Fruit fly (Drosophila melanogaster): ENCODE data around the gene meng.

meng gene

dm6 chr2L:6698387-6698786 lies 43.9 kb upstream of the meng start (continued):
- peak; percentile 58 for TF ChIP-seq CG32767 (GFP tag; IDR thresholded peaks at IDR 0.05)
- no peak for TF ChIP-seq CG9876 (GFP tag; optimal IDR thresholded peaks at IDR 0.05)
- peak in 1 of 2 experiments; percentile 52 for TF ChIP-seq bsh (GFP tag; optimal IDR thresholded peaks at IDR 0.05)
- peak; percentile 7 for TF ChIP-seq CG18764 (GFP tag; optimal IDR thresholded peaks at IDR 0.05)
- peak; percentile 44 for TF ChIP-seq lilli (GFP tag; optimal IDR thresholded peaks at IDR 0.05)
- no peak for TF ChIP-seq chm (GFP tag; IDR thresholded peaks at IDR 0.05)
- TF ChIP-seq CG15011 (GFP tag; optimal IDR thresholded peaks at IDR 0.05): no peak
- TF ChIP-seq NK7.1 (GFP tag; optimal IDR thresholded peaks at IDR 0.05): no peak
- no peak for TF ChIP-seq sna (GFP tag; IDR thresholded peaks at IDR 0.05; ENCODE audit: partially characterized antibody)
- TF ChIP-seq ranshi (GFP tag; IDR thresholded peaks at IDR 0.05): peak; percentile 56; the same call in 1 of the 2 replicates
- TF ChIP-seq ind (GFP tag; optimal IDR thresholded peaks at IDR 0.05): peak; percentile 49
- 0 out of 2 replicates have a peak, but pooled peaks have one; percentile 43 for TF ChIP-seq CG7372 (GFP tag; IDR thresholded peaks at IDR 0.05)
- peak; percentile 56 for TF ChIP-seq CG4404 (GFP tag; IDR thresholded peaks at IDR 0.05)
- TF ChIP-seq CG10267 (tag; optimal IDR thresholded peaks at IDR 0.05): peak; percentile 18
- TF ChIP-seq CG9215 (GFP tag; IDR thresholded peaks at IDR 0.05): no peak
- no peak for TF ChIP-seq CG7928 (GFP tag; optimal IDR thresholded peaks at IDR 0.05)
- TF ChIP-seq Stat92E (GFP tag; optimal IDR thresholded peaks at IDR 0.05): no peak
- no peak for TF ChIP-seq CG2116 (GFP tag; optimal IDR thresholded peaks at IDR 0.05)
- TF ChIP-seq vnd (GFP tag; IDR thresholded peaks at IDR 0.05; ENCODE audit: partially characterized antibody): no peak
- no peak for TF ChIP-seq yki (optimal IDR thresholded peaks at IDR 0.05)
- peak; percentile 26 for TF ChIP-seq CG13775 (GFP tag; optimal IDR thresholded peaks at IDR 0.05)
- peak; percentile 6 for TF ChIP-seq Atf3 (GFP tag; optimal IDR thresholded peaks at IDR 0.05)
- no peak for TF ChIP-seq CG2129 (GFP tag; IDR thresholded peaks at IDR 0.05; ENCODE audit: partially characterized antibody)
- no peak for TF ChIP-seq nom (GFP tag; optimal IDR thresholded peaks at IDR 0.05)
- TF ChIP-seq HmgD (GFP tag; optimal IDR thresholded peaks at IDR 0.05): no peak
- TF ChIP-seq CG11504 (tag; optimal IDR thresholded peaks at IDR 0.05): peak; percentile 65
- TF ChIP-seq CG17568 (GFP tag; optimal IDR thresholded peaks at IDR 0.05): no peak
- peak; percentile 13 for TF ChIP-seq Abd-B (GFP tag; optimal IDR thresholded peaks at IDR 0.05)
- no peak for TF ChIP-seq CG15514 (GFP tag; optimal IDR thresholded peaks at IDR 0.05)
- TF ChIP-seq wor (GFP tag; IDR thresholded peaks at IDR 0.05): no peak
- no peak for TF ChIP-seq so (GFP tag; IDR thresholded peaks at IDR 0.05)
- no peak for TF ChIP-seq CG3726 (GFP tag; IDR thresholded peaks at IDR 0.05)
- TF ChIP-seq ap (GFP tag; IDR thresholded peaks at IDR 0.05): peak; percentile 31; the same call in 1 of the 2 replicates
- TF ChIP-seq CG10147 (GFP tag; optimal IDR thresholded peaks at IDR 0.05): no peak
- TF ChIP-seq CG12219 (GFP tag; optimal IDR thresholded peaks at IDR 0.05): peak; percentile 34
- TF ChIP-seq Nf-YC (tag; optimal IDR thresholded peaks at IDR 0.05): no peak
- no peak for TF ChIP-seq Camta (GFP tag; optimal IDR thresholded peaks at IDR 0.05)
- peak; percentile 3 for TF ChIP-seq gsb-n (tag; optimal IDR thresholded peaks at IDR 0.05)
- no peak for TF ChIP-seq CG2875 (GFP tag; optimal IDR thresholded peaks at IDR 0.05)
- peak; percentile 67 for TF ChIP-seq ci (GFP tag; IDR thresholded peaks at IDR 0.05)
- peak; percentile 54 for TF ChIP-seq CG4424 (GFP tag; optimal IDR thresholded peaks at IDR 0.05)
- no peak for TF ChIP-seq CG5953 (GFP tag; IDR thresholded peaks at IDR 0.05)
- TF ChIP-seq lmd (GFP tag; IDR thresholded peaks at IDR 0.05): peak; percentile 41; the same call in 1 of the 2 replicates
- no peak for TF ChIP-seq TFAM (GFP tag; optimal IDR thresholded peaks at IDR 0.05)
- TF ChIP-seq CG10431 (GFP tag; optimal IDR thresholded peaks at IDR 0.05): no peak
- TF ChIP-seq slp2 (GFP tag; optimal IDR thresholded peaks at IDR 0.05): no peak
- TF ChIP-seq CG11398 (GFP tag; optimal IDR thresholded peaks at IDR 0.05): no peak
- no peak for TF ChIP-seq run (tag; optimal IDR thresholded peaks at IDR 0.05)
- TF ChIP-seq CG11093 (GFP tag; IDR thresholded peaks at IDR 0.05): peak; percentile 57; the same call in 1 of the 3 replicates
- peak; percentile 84 for TF ChIP-seq Med (GFP tag)
- no peak for TF ChIP-seq CG12744 (GFP tag; optimal IDR thresholded peaks at IDR 0.05)
